Worm (Caenorhabditis elegans) whole organism, late embryonic: Measurements from ENCODE around the gene C49C8.1.

Experiments used
- C08G9.2 ChIP-seq: sonication (generic microtip); optimal IDR thresholded peaks from 2 replicates; lab custom pipeline; 2016; ENCODE audit warnings: mild to moderate bottlenecking, missing genetic modification characterization, moderate library complexity, missing compliant biosample characterization
- F13H6.1 ChIP-seq: sonication (generic microtip); optimal IDR thresholded peaks from 2 replicates; lab custom pipeline; 2016; ENCODE audit warnings: missing genetic modification characterization, missing compliant biosample characterization
- K02D7.2 ChIP-seq: sonication (generic microtip); optimal IDR thresholded peaks from 2 replicates; lab custom pipeline; 2017; ENCODE audit warnings: mild to moderate bottlenecking, missing genetic modification characterization, missing compliant biosample characterization
- K09A11.1 ChIP-seq: sonication (generic microtip); optimal IDR thresholded peaks from 2 replicates; lab custom pipeline; 2017; ENCODE audit warnings: antibody characterized with exemption, mild to moderate bottlenecking, missing genetic modification characterization, missing compliant biosample characterization; ENCODE audit not compliant: insufficient read depth
- T23F11.4 ChIP-seq: fragments of 200-800 bp; sonication (Bioruptor generic); optimal IDR thresholded peaks from 2 replicates; lab custom pipeline; 2018; ENCODE audit warnings: mild to moderate bottlenecking, missing genetic modification characterization, missing compliant biosample characterization
- Y22D7AL.16 ChIP-seq: sonication (generic microtip); optimal IDR thresholded peaks from 2 replicates; lab custom pipeline; 2016; ENCODE audit warnings: missing genetic modification characterization, missing compliant biosample characterization
- ahr-1 ChIP-seq: sonication (generic microtip); optimal IDR thresholded peaks from 2 replicates; lab custom pipeline; 2016; ENCODE audit warnings: missing genetic modification characterization, missing compliant biosample characterization
- ceh-18 ChIP-seq: sonication (generic microtip); optimal IDR thresholded peaks from 2 replicates; lab custom pipeline; 2016; ENCODE audit warnings: missing genetic modification characterization, missing compliant biosample characterization
- ceh-19 ChIP-seq: fragments of 200-800 bp; sonication (Bioruptor generic); optimal IDR thresholded peaks from 2 replicates; lab custom pipeline; 2018; ENCODE audit warnings: mild to moderate bottlenecking, missing genetic modification characterization, missing compliant biosample characterization
- ceh-22 ChIP-seq: sonication (generic microtip); optimal IDR thresholded peaks from 2 replicates; lab custom pipeline; 2017; ENCODE audit warnings: missing biosample characterization, missing genetic modification characterization
- ceh-31 ChIP-seq: sonication (generic microtip); optimal IDR thresholded peaks from 2 replicates; lab custom pipeline; 2016; ENCODE audit warnings: missing genetic modification characterization, missing compliant biosample characterization
- ceh-48 ChIP-seq: sonication (generic microtip); optimal IDR thresholded peaks from 2 replicates; lab custom pipeline; 2016; ENCODE audit warnings: missing genetic modification characterization, inconsistent platforms, missing compliant biosample characterization
- ceh-6 ChIP-seq: fragments of 200-800 bp; sonication (Bioruptor generic); optimal IDR thresholded peaks from 2 replicates; lab custom pipeline; 2018; ENCODE audit warnings: mild to moderate bottlenecking, missing genetic modification characterization, missing compliant biosample characterization
- ceh-9 ChIP-seq: sonication (generic microtip); optimal IDR thresholded peaks from 2 replicates; lab custom pipeline; 2016; ENCODE audit warnings: mild to moderate bottlenecking, missing genetic modification characterization, inconsistent platforms, missing compliant biosample characterization
- elt-2 ChIP-seq: sonication (generic microtip); optimal IDR thresholded peaks from 2 replicates; lab custom pipeline; 2016; ENCODE audit warnings: missing genetic modification reagents, missing genetic modification characterization, missing compliant biosample characterization
- elt-4 ChIP-seq: sonication (generic microtip); optimal IDR thresholded peaks from 2 replicates; lab custom pipeline; 2016; ENCODE audit warnings: missing genetic modification characterization, missing compliant biosample characterization
- eyg-1 ChIP-seq: sonication (generic microtip); optimal IDR thresholded peaks from 2 replicates; lab custom pipeline; 2016; ENCODE audit warnings: missing genotype, missing genetic modification characterization, missing compliant biosample characterization
- fax-1 ChIP-seq: sonication (generic microtip); optimal IDR thresholded peaks from 2 replicates; lab custom pipeline; 2016; ENCODE audit warnings: missing genotype, missing genetic modification characterization, missing compliant biosample characterization
- fkh-10 ChIP-seq: fragments of 150-350 bp; optimal IDR thresholded peaks from 2 replicates; lab custom pipeline; 2014; ENCODE audit warnings: missing biosample characterization, missing genetic modification reagents, missing genetic modification characterization
- fkh-6 ChIP-seq: sonication (generic microtip); optimal IDR thresholded peaks from 2 replicates; lab custom pipeline; 2016; ENCODE audit warnings: missing genetic modification characterization, missing compliant biosample characterization
- gmeb-2 ChIP-seq: sonication (generic microtip); optimal IDR thresholded peaks from 2 replicates; lab custom pipeline; 2016; ENCODE audit warnings: missing genetic modification characterization, inconsistent platforms, missing compliant biosample characterization
- hlh-15 ChIP-seq: sonication (generic microtip); optimal IDR thresholded peaks from 2 replicates; lab custom pipeline; 2016; ENCODE audit warnings: missing genetic modification characterization, missing compliant biosample characterization
- hlh-30 ChIP-seq: sonication (generic microtip); optimal IDR thresholded peaks from 2 replicates; lab custom pipeline; 2017; ENCODE audit warnings: antibody characterized with exemption, missing genetic modification characterization, missing compliant biosample characterization; ENCODE audit not compliant: insufficient read depth
- hlh-6 ChIP-seq: sonication (generic microtip); optimal IDR thresholded peaks from 2 replicates; lab custom pipeline; 2016; ENCODE audit warnings: missing genotype, missing genetic modification characterization, missing compliant biosample characterization
- hlh-8 ChIP-seq: sonication (generic microtip); optimal IDR thresholded peaks from 2 replicates; lab custom pipeline; 2016; ENCODE audit warnings: missing genotype, missing genetic modification characterization, missing compliant biosample characterization
- lin-11 ChIP-seq: fragments of 200-800 bp; sonication (Bioruptor generic); optimal IDR thresholded peaks from 2 replicates; lab custom pipeline; 2018; ENCODE audit warnings: mild to moderate bottlenecking, missing genetic modification characterization, missing compliant biosample characterization
- madf-2 ChIP-seq: sonication (generic microtip); optimal IDR thresholded peaks from 2 replicates; lab custom pipeline; 2017; ENCODE audit warnings: missing genetic modification characterization, missing compliant biosample characterization
- mec-3 ChIP-seq: sonication (generic microtip); optimal IDR thresholded peaks from 2 replicates; lab custom pipeline; 2016; ENCODE audit warnings: borderline replicate concordance, missing genetic modification characterization, missing compliant biosample characterization
- nfya-1 ChIP-seq: sonication (generic microtip); optimal IDR thresholded peaks from 2 replicates; lab custom pipeline; 2017; ENCODE audit warnings: missing genetic modification characterization, mild to moderate bottlenecking, missing compliant biosample characterization, antibody characterized with exemption, moderate library complexity
- nhr-11 ChIP-seq: fragments of 150-350 bp; optimal IDR thresholded peaks from 2 replicates; lab custom pipeline; 2014; ENCODE audit warnings: missing biosample characterization, missing genetic modification characterization
- npax-4 ChIP-seq: sonication (generic microtip); optimal IDR thresholded peaks from 2 replicates; lab custom pipeline; 2016; ENCODE audit warnings: missing genetic modification characterization, missing compliant biosample characterization
- pag-3 ChIP-seq: sonication (generic microtip); optimal IDR thresholded peaks from 2 replicates; lab custom pipeline; 2016; ENCODE audit warnings: missing compliant biosample characterization, missing genetic modification characterization, borderline replicate concordance
- pax-1 ChIP-seq: fragments of 150-350 bp; optimal IDR thresholded peaks from 2 replicates; lab custom pipeline; 2014; ENCODE audit warnings: missing biosample characterization, missing genetic modification characterization
- pqm-1 ChIP-seq: sonication (generic microtip); optimal IDR thresholded peaks from 2 replicates; lab custom pipeline; 2016; ENCODE audit warnings: missing genetic modification characterization, missing compliant biosample characterization
- pros-1 ChIP-seq: fragments of 150-350 bp; optimal IDR thresholded peaks from 2 replicates; lab custom pipeline; 2014; ENCODE audit warnings: missing biosample characterization, missing genetic modification reagents, missing genetic modification characterization
- ref-2 ChIP-seq: sonication (generic microtip); optimal IDR thresholded peaks from 2 replicates; lab custom pipeline; 2016; ENCODE audit warnings: missing genetic modification characterization, missing compliant biosample characterization
- sdc-2 ChIP-seq: sonication (generic microtip); optimal IDR thresholded peaks from 2 replicates; lab custom pipeline; 2016; ENCODE audit warnings: missing genotype, missing genetic modification characterization, missing compliant biosample characterization
- sox-2 ChIP-seq: fragments of 200-800 bp; sonication (Bioruptor generic); IDR thresholded peaks from 2 replicates; pipeline ENCODE4 v1.3.6; 2022; ENCODE audit warnings: missing genetic modification reagents, missing genetic modification characterization, missing compliant biosample characterization
- sox-4 ChIP-seq: sonication (generic microtip); optimal IDR thresholded peaks from 2 replicates; lab custom pipeline; 2017; ENCODE audit warnings: mild to moderate bottlenecking, missing genetic modification characterization, inconsistent platforms, missing compliant biosample characterization
- tbx-2 ChIP-seq: sonication (generic microtip); optimal IDR thresholded peaks from 2 replicates; lab custom pipeline; 2016; ENCODE audit warnings: missing genetic modification characterization, missing compliant biosample characterization
- tbx-7 ChIP-seq: sonication (generic microtip); optimal IDR thresholded peaks from 2 replicates; lab custom pipeline; 2016; ENCODE audit warnings: missing genotype, missing genetic modification characterization, missing compliant biosample characterization
- ttx-3 ChIP-seq: sonication (generic microtip); optimal IDR thresholded peaks from 2 replicates; lab custom pipeline; 2016; ENCODE audit warnings: missing genetic modification reagents, missing genetic modification characterization, missing compliant biosample characterization
- unc-3 ChIP-seq, 2 experiments: fragments of 200-800 bp in 1 of 2; sonication (Bioruptor generic) in 1 of 2; sonication (generic microtip) in 1 of 2; conservative IDR thresholded peaks in 1 of 2; optimal IDR thresholded peaks in 1 of 2; 2 replicates each; pipeline versions ENCODE4 v1.3.6 to Lab custom; 2016 to 2022; ENCODE audit warnings: missing compliant biosample characterization in 2 of 2, missing genetic modification characterization in 2 of 2, missing genetic modification reagents in 1 of 2
- unc-42 ChIP-seq: sonication (generic microtip); optimal IDR thresholded peaks from 2 replicates; lab custom pipeline; 2016; ENCODE audit warnings: missing genotype, missing genetic modification characterization, missing compliant biosample characterization
- zip-5 ChIP-seq: sonication (generic microtip); optimal IDR thresholded peaks from 2 replicates; lab custom pipeline; 2016; ENCODE audit warnings: missing genetic modification characterization, missing compliant biosample characterization

Gene C49C8.1

DNA sequence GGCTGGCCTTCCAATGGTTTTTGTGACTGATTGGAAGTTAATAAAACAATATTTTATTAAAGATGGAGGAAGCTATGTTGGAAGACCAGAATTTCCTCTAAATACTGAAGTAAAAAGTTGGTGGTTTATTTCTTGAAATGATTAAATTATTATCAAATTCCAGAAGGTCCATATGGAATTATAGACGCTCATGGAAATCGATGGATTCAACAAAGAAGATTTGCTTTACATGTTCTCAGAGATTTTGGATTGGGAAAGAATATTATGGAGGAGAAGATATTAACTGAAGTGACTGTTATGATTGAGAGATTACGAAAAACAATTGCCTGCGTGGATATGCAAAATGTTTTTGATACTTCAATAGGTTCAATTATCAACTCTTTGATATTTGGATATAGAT is 39.1 kb upstream of the C49C8.1 start:
- TF ChIP-seq ceh-31 (tag; lab: Kevin White, UChicago), result no peak
- TF ChIP-seq eyg-1 (tag; lab: Kevin White, UChicago), result no peak
- no peak for TF ChIP-seq sox-4 (tag; lab: Kevin White, UChicago)
- no peak for TF ChIP-seq ceh-19 (GFP tag; lab: Kevin White, UChicago)

DNA sequence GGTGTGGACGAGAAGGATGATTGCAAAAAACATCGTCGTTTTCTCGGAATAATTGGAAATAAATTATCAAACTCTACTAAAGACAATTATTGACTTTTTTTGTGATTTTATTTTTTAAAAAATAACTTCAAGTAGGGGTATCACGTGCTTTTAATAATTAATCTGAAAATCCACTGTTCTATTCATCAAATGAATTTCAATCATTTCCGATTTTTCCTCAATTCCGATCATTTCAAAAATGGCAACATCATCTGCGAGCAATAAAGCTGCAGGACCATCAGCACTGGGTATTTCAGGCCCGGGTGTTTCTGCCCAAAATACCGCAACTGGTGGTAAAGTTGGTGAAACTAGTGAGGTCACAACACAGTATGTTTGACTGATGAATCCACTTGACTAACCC is 37.3 kb upstream of the C49C8.1 start, which contains the start of the genes F42A9.7 and F42A9.3:
Gene F42A9.7, minus strand, starts transcription at position 101 of the 400 bp plus-strand sequence.
Gene F42A9.3, plus strand, starts transcription at position 214 of the 400 bp plus-strand sequence.
- TF ChIP-seq sdc-2 (tag; lab: Kevin White, UChicago), result no peak
- no peak for TF ChIP-seq pax-1 (tag; lab: Kevin White, UChicago)
- no peak for TF ChIP-seq Y22D7AL.16 (tag; lab: Kevin White, UChicago)
- TF ChIP-seq unc-3 (GFP tag; conservative IDR thresholded peaks at IDR 0.05; lab: Robert Waterston, UW), result no peak
- no peak for TF ChIP-seq unc-3 (tag; optimal IDR thresholded peaks at IDR 0.05; lab: Kevin White, UChicago)
- TF ChIP-seq elt-4 (tag; lab: Kevin White, UChicago), result no peak
- TF ChIP-seq sox-2 (GFP tag; lab: Robert Waterston, UW), result no peak
- no peak for TF ChIP-seq hlh-30
- no peak for TF ChIP-seq pros-1 (tag; lab: Kevin White, UChicago)
- TF ChIP-seq pag-3 (tag; lab: Kevin White, UChicago), result no peak
- no peak for TF ChIP-seq ceh-31 (tag; lab: Kevin White, UChicago)
- TF ChIP-seq ttx-3 (tag; lab: Kevin White, UChicago), result no peak
- TF ChIP-seq K02D7.2, result no peak
- no peak for TF ChIP-seq fkh-10 (GFP tag; lab: Kevin White, UChicago)
- no peak for TF ChIP-seq fax-1 (tag; lab: Kevin White, UChicago)
- TF ChIP-seq ceh-48 (tag; lab: Kevin White, UChicago), result no peak
- TF ChIP-seq ref-2 (tag; lab: Kevin White, UChicago), result no peak
- TF ChIP-seq hlh-6, result no peak
- no peak for TF ChIP-seq hlh-15
- no peak for TF ChIP-seq elt-2 (tag; lab: Kevin White, UChicago)
- no peak for TF ChIP-seq ceh-22 (tag; lab: Kevin White, UChicago)

DNA sequence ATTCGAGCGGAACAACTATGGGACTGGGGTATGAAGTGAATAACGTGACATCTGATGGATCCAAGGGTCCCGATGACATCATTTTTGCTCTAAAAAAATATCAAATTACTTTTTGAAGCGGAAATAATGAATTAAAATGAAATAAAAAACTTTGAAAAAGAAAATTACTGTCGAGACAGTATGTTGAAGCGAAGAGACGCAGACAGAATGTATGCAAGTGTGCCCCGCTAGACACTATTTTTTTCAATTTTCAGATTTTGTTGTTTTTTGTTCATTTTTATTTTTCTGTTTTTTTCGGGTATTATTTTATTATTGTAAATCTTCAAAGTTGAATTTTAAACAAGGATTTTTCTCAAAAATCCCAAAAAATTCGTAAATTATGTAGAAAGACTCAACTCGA is 35.7 kb upstream of the C49C8.1 start, which contains the start of gene F42A9.8:
Gene F42A9.8, minus strand, starts transcription at position 88 of the 400 bp plus-strand sequence.
- TF ChIP-seq hlh-15 (no peak), nhr-11 (tag; lab: Kevin White, UChicago) (no peak), mec-3 (tag; lab: Kevin White, UChicago) (no peak), ceh-6 (GFP tag; lab: Kevin White, UChicago) (no peak), lin-11 (no peak), ahr-1 (no peak), pqm-1 (tag; lab: Kevin White, UChicago) (no peak)

DNA sequence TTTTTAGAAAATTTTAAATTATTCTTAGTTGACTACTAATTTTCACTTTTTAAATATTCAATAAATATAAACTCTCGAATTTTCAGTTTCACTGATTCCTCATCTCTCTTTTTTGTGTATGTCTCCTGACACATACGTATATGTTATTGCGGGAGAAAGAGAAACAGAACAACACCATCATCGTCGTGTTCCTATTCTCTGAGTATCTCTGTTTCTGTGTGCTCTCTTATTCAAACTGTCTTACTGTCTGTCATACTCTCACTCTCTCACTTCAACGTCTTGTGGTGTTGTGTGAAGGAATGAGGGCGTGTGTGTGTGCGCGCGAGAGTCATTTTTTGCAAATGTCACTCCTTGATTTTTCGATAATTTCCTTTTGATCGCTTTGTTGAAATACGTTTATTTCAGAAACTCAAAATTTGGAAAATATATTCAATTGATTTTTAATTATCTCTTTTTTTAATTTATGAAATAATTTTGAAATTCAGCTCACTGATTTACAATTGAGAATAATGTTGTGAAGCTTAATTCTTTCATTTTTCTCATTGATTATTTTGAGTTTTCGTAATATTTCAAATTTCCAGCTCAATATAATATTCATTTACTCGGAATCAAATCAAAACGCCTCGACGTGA is 34.2 kb upstream of the C49C8.1 start, which contains the start of gene lin-49:
Gene lin-49, plus strand, starts transcription at position 582 of the 632 bp plus-strand sequence.
- TF ChIP-seq K09A11.1 (tag; lab: Kevin White, UChicago) (no peak), mec-3 (tag; lab: Kevin White, UChicago) (no peak), hlh-30 (peak; percentile 79), T23F11.4 (GFP tag; lab: Kevin White, UChicago) (no peak), fkh-6 (no peak), ceh-31 (tag; lab: Kevin White, UChicago) (peak; percentile 43), elt-4 (tag; lab: Kevin White, UChicago) (no peak), F13H6.1 (tag; lab: Kevin White, UChicago) (no peak), zip-5 (tag; lab: Kevin White, UChicago) (no peak), hlh-8 (tag; lab: Kevin White, UChicago) (no peak), tbx-7 (tag; lab: Kevin White, UChicago) (no peak), nfya-1 (tag; lab: Kevin White, UChicago) (peak; percentile 55), unc-42 (no peak), pag-3 (tag; lab: Kevin White, UChicago) (no peak), npax-4 (tag; lab: Kevin White, UChicago) (no peak), hlh-15 (no peak), ceh-9 (tag; lab: Kevin White, UChicago) (no peak), fax-1 (tag; lab: Kevin White, UChicago) (no peak), gmeb-2 (no peak), madf-2 (tag; lab: Kevin White, UChicago) (no peak), lin-11 (no peak), C08G9.2 (tag; lab: Kevin White, UChicago) (no peak), nhr-11 (tag; lab: Kevin White, UChicago) (no peak), tbx-2 (tag; lab: Kevin White, UChicago) (peak; percentile 53), ceh-18 (tag; lab: Kevin White, UChicago) (no peak)
